Worm (Caenorhabditis elegans) whole organism, L4/young adult: ENCODE results near the gene T28H11.7.

ENCODE experiments used
- W03F9.2 ChIP-seq: fragments of 150-350 bp; optimal IDR thresholded peaks from 2 replicates; lab custom pipeline; 2014; ENCODE audit warnings: missing biosample characterization, missing genetic modification characterization
- him-1 ChIP-seq: sonication (generic microtip); optimal IDR thresholded peaks from 2 replicates; lab custom pipeline; 2016; ENCODE audit warnings: missing genotype, missing genetic modification reagents, missing genetic modification characterization, missing compliant biosample characterization

ce11 chrIV:4975995-4976394, 41.0 kb downstream of the T28H11.7 start, which contains the start of gene Y9C9A.16:
- TF ChIP-seq W03F9.2 (tag; lab: Kevin White, UChicago) (no peak), him-1 (tag; lab: Kevin White, UChicago) (no peak)
